Worm (Caenorhabditis elegans): ENCODE results near the gene fbxb-24.

The fbxb-24 gene

DNA sequence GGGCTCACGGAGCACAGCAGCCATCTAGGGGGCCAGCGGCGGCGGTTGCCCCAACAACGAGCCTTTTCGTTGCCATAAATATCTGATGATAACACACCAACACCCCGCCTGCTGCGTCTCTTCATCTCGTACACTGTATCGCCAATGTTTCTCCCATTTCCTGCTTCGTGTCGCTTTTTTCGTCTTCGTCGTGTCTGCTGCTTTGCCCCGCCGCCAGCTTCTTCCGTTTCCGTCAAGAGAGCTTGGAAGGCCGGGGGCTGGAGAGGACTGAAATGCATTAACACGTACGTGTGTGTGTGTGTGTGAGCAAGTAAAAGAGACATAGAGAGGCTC is 27.2 kb downstream of the fbxb-24 start (continued):
- no peak for TF ChIP-seq nhr-111 (GFP tag; optimal IDR thresholded peaks at IDR 0.05)
- TF ChIP-seq nhr-6 (tag; optimal IDR thresholded peaks at IDR 0.05), result no peak
- TF ChIP-seq spr-1 (tag; optimal IDR thresholded peaks at IDR 0.05), result no peak
- TF ChIP-seq F37D6.2 (tag; optimal IDR thresholded peaks at IDR 0.05), result peak; percentile 6
- TF ChIP-seq ctbp-1 (GFP tag; IDR thresholded peaks at IDR 0.05), result 0 out of 2 replicates have a peak, but pooled peaks have one; percentile 21
- no peak for TF ChIP-seq nhr-41 (GFP tag; IDR thresholded peaks at IDR 0.05)
- TF ChIP-seq aly-2 (tag; optimal IDR thresholded peaks at IDR 0.05), result no peak
- no peak for TF ChIP-seq fkh-10 (GFP tag; optimal IDR thresholded peaks at IDR 0.05)
- no peak for TF ChIP-seq nhr-76 (tag; optimal IDR thresholded peaks at IDR 0.05)
- TF ChIP-seq dmd-6 (GFP tag; IDR thresholded peaks at IDR 0.05), result no peak
- TF ChIP-seq egl-43 (GFP tag; IDR thresholded peaks at IDR 0.05), result no peak
- no peak for TF ChIP-seq unc-39 (tag; optimal IDR thresholded peaks at IDR 0.05)
- no peak for TF ChIP-seq skn-1 (tag; optimal IDR thresholded peaks at IDR 0.05)
- TF ChIP-seq Y75B8A.6 (GFP tag; IDR thresholded peaks at IDR 0.05), result no peak
- TF ChIP-seq Y5F2A.4 (GFP tag; optimal IDR thresholded peaks at IDR 0.05), result no peak
- TF ChIP-seq D1046.2 (GFP tag; IDR thresholded peaks at IDR 0.05), result no peak
- TF ChIP-seq nhr-10 (tag; optimal IDR thresholded peaks at IDR 0.05), result no peak
- TF ChIP-seq F49E8.2 (tag; optimal IDR thresholded peaks at IDR 0.05; ENCODE audit: borderline replicate concordance), result no peak
- no peak for TF ChIP-seq attf-4 (tag; optimal IDR thresholded peaks at IDR 0.05)
- TF ChIP-seq daf-16 (GFP tag; optimal IDR thresholded peaks at IDR 0.05), result no peak
- no peak for TF ChIP-seq daf-16 (tag; optimal IDR thresholded peaks at IDR 0.05)
- no peak for TF ChIP-seq T26A8.4 (GFP tag; IDR thresholded peaks at IDR 0.05)
- no peak for TF ChIP-seq dmd-8 (GFP tag; IDR thresholded peaks at IDR 0.05)
- no peak for TF ChIP-seq unc-130 (GFP tag; optimal IDR thresholded peaks at IDR 0.05)
- TF ChIP-seq pha-4 (GFP tag; IDR thresholded peaks at IDR 0.05), result no peak
- no peak for TF ChIP-seq pha-4 (tag; optimal IDR thresholded peaks at IDR 0.05)
- TF ChIP-seq unc-62 (GFP tag; optimal IDR thresholded peaks at IDR 0.05 in 1 of 2), result no peak
- TF ChIP-seq unc-62 (tag; optimal IDR thresholded peaks at IDR 0.05), result no peak
- TF ChIP-seq mes-2 (tag; optimal IDR thresholded peaks at IDR 0.05; ENCODE audit: poor library complexity, severe bottlenecking), result no peak
- TF ChIP-seq dve-1 (tag; optimal IDR thresholded peaks at IDR 0.05; ENCODE audit: insufficient read depth), result no peak
- TF ChIP-seq gei-8 (GFP tag; optimal IDR thresholded peaks at IDR 0.05), result no peak
- TF ChIP-seq lin-29 (GFP tag; IDR thresholded peaks at IDR 0.05), result no peak
- no peak for TF ChIP-seq ceh-62 (tag; optimal IDR thresholded peaks at IDR 0.05)
- TF ChIP-seq set-16 (GFP tag; IDR thresholded peaks at IDR 0.05), result peak; percentile 50
- peak; percentile 41; the same call in 1 of the 2 replicates for TF ChIP-seq hmg-1.1 (GFP tag; IDR thresholded peaks at IDR 0.05)
- no peak for TF ChIP-seq lim-7 (GFP tag; IDR thresholded peaks at IDR 0.05)
- TF ChIP-seq rbr-2 (tag; optimal IDR thresholded peaks at IDR 0.05), result peak; percentile 47
- TF ChIP-seq daf-12 (tag; optimal IDR thresholded peaks at IDR 0.05), result no peak
- peak; percentile 17 for TF ChIP-seq zfp-2 (tag; optimal IDR thresholded peaks at IDR 0.05)
- no peak for TF ChIP-seq ZK337.2 (GFP tag; IDR thresholded peaks at IDR 0.05)
- no peak for TF ChIP-seq nhr-237 (tag; optimal IDR thresholded peaks at IDR 0.05)
- no peak for TF ChIP-seq tra-1 (GFP tag; IDR thresholded peaks at IDR 0.05)
- TF ChIP-seq lir-3 (tag; optimal IDR thresholded peaks at IDR 0.05), result no peak
- no peak for TF ChIP-seq hlh-11 (tag; optimal IDR thresholded peaks at IDR 0.05)
- no peak for TF ChIP-seq lin-15B (tag; optimal IDR thresholded peaks at IDR 0.05)
- TF ChIP-seq R02D3.7 (tag; optimal IDR thresholded peaks at IDR 0.05), result no peak
- TF ChIP-seq vab-7 (GFP tag; IDR thresholded peaks at IDR 0.05), result 0 out of 2 replicates have a peak, but pooled peaks have one; percentile 33
- TF ChIP-seq hlh-30 (tag; optimal IDR thresholded peaks at IDR 0.05; ENCODE audit: insufficient read depth), result no peak
- no peak for TF ChIP-seq cey-2 (tag; optimal IDR thresholded peaks at IDR 0.05; ENCODE audit: borderline replicate concordance, insufficient read depth)

Measured in whole organism, L4 larva.